Fruit fly (Drosophila melanogaster) whole organism, prepupa: Measurements from ENCODE around the gene Kah.

ENCODE experiments used
- CG11902 ChIP-seq: fragments of 200-800 bp; sonication (Bioruptor generic); optimal IDR thresholded peaks from 3 replicates; lab custom pipeline; 2016; ENCODE audit warnings: missing biosample characterization, missing genetic modification characterization
- CG15336 ChIP-seq: fragments of 200-800 bp; sonication (Bioruptor generic); IDR thresholded peaks from 2 replicates; pipeline ENCODE4 v1.3.6; 2022; ENCODE audit warnings: missing biosample characterization, missing genetic modification characterization
- CG32006 ChIP-seq: fragments of 200-800 bp; sonication (Bioruptor generic); optimal IDR thresholded peaks from 3 replicates; lab custom pipeline; 2017; ENCODE audit warnings: missing biosample characterization, mild to moderate bottlenecking, missing genetic modification characterization
- CG6792 ChIP-seq: fragments of 200-800 bp; sonication (Bioruptor generic); optimal IDR thresholded peaks from 3 replicates; lab custom pipeline; 2016; ENCODE audit warnings: missing biosample characterization, missing genetic modification characterization
- CG7368 ChIP-seq: fragments of 200-800 bp; sonication (Bioruptor generic); optimal IDR thresholded peaks from 3 replicates; lab custom pipeline; 2016; ENCODE audit warnings: missing biosample characterization, missing genetic modification characterization
- CG8319 ChIP-seq: fragments of 200-800 bp; sonication (Bioruptor generic); optimal IDR thresholded peaks from 3 replicates; lab custom pipeline; 2016; ENCODE audit warnings: missing biosample characterization, missing genetic modification characterization
- Ets21C ChIP-seq: fragments of 200-800 bp; sonication (Bioruptor generic); optimal IDR thresholded peaks from 3 replicates; lab custom pipeline; 2016; ENCODE audit warnings: missing biosample characterization, missing genetic modification characterization
- Hr39 ChIP-seq: fragments of 200-800 bp; sonication (Bioruptor generic); optimal IDR thresholded peaks from 2 replicates; lab custom pipeline; 2016; ENCODE audit warnings: missing biosample characterization, missing genetic modification characterization
- dac ChIP-seq: fragments of 200-800 bp; sonication (Bioruptor generic); optimal IDR thresholded peaks from 2 replicates; lab custom pipeline; 2017; ENCODE audit warnings: missing biosample characterization, mild to moderate bottlenecking, missing genetic modification characterization
- topi ChIP-seq: fragments of 200-800 bp; sonication (Bioruptor generic); optimal IDR thresholded peaks from 3 replicates; lab custom pipeline; 2016; ENCODE audit warnings: missing biosample characterization, missing genetic modification characterization

DNA sequence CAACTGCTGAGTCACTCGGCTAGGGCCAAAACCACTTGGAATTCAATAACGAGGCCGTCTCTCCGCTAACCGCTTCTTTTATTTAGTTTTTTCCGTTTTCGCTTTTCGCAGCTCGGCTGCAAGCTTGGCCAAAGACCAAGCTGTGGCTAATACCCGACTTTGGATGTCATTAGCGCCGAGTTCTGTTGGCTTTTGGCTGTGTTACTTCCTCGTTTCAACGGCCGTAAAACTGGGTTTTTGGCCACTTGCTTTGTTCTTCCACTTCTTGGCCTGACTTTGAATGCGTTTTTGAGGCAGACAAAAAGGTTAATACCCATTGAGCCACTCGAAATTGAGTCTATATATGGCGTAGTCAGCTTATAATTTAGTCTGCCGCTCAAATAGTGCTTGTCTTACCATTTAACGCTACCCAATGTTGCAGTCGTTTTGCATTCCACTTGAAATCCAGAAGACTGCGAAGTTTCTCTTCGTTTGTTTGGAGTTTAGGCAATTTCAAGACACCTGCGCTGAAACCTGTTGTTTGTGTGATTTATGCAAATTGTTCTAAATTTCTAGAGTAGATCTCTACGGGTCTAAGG, 12.6 kb upstream of the Kah start:
- TF ChIP-seq CG11902 (GFP tag; lab: Kevin White, UChicago) (no peak), dac (GFP tag; lab: Kevin White, UChicago) (no peak), Ets21C (no peak), Hr39 (GFP tag; lab: Kevin White, UChicago) (no peak), CG15336 (GFP tag; lab: Robert Waterston, UW) (no peak), CG8319 (GFP tag; lab: Kevin White, UChicago) (no peak), CG6792 (no peak), CG32006 (no peak), topi (GFP tag; lab: Kevin White, UChicago) (no peak), CG7368 (GFP tag; lab: Kevin White, UChicago) (no peak)
